Fruit fly (Drosophila melanogaster) whole organism, embryonic: Measurements from ENCODE around the gene HSPBAP1.

ENCODE experiments used
- Antp ChIP-seq: fragments of 200-800 bp; sonication (Bioruptor generic); optimal IDR thresholded peaks from 3 replicates; lab custom pipeline; 2016; ENCODE audit warnings: missing biosample characterization, missing genetic modification characterization
- BtbVII ChIP-seq: fragments of 200-800 bp; sonication (Bioruptor generic); optimal IDR thresholded peaks from 3 replicates; lab custom pipeline; 2017; ENCODE audit warnings: missing biosample characterization, mild to moderate bottlenecking, missing genetic modification characterization
- CG10147 ChIP-seq: fragments of 200-800 bp; sonication (Bioruptor generic); optimal IDR thresholded peaks from 2 replicates; lab custom pipeline; 2019; ENCODE audit warnings: missing biosample characterization, mild to moderate bottlenecking, missing genetic modification characterization, moderate library complexity
- CG10565 ChIP-seq: fragments of 200-800 bp; sonication (Bioruptor generic); optimal IDR thresholded peaks from 3 replicates; lab custom pipeline; 2016; ENCODE audit warnings: missing biosample characterization, mild to moderate bottlenecking, missing genetic modification characterization
- CG11398 ChIP-seq: fragments of 200-800 bp; sonication (Bioruptor generic); optimal IDR thresholded peaks from 2 replicates; lab custom pipeline; 2016; ENCODE audit warnings: missing biosample characterization, missing genetic modification characterization
- CG11695 ChIP-seq: fragments of 200-800 bp; sonication (Bioruptor generic); IDR thresholded peaks from 3 replicates; pipeline ENCODE4 v1.3.6; 2022; ENCODE audit warnings: missing biosample characterization, missing genetic modification characterization
- CG12071 ChIP-seq: fragments of 200-800 bp; sonication (Bioruptor generic); optimal IDR thresholded peaks from 3 replicates; lab custom pipeline; 2018; ENCODE audit warnings: missing biosample characterization, mild to moderate bottlenecking, missing genetic modification characterization
- CG13894 ChIP-seq: fragments of 200-800 bp; sonication (Bioruptor generic); optimal IDR thresholded peaks from 3 replicates; lab custom pipeline; 2018; ENCODE audit warnings: missing biosample characterization, mild to moderate bottlenecking, missing genetic modification characterization, moderate library complexity
- CG14050 ChIP-seq: fragments of 200-800 bp; sonication (Bioruptor generic); IDR thresholded peaks from 3 replicates; pipeline ENCODE4 v1.3.6; 2022; ENCODE audit warnings: missing biosample characterization, missing genetic modification characterization
- CG14441 ChIP-seq: fragments of 200-800 bp; sonication (Bioruptor generic); IDR thresholded peaks from 2 replicates; pipeline ENCODE4 v1.3.6; 2022; ENCODE audit warnings: missing biosample characterization, missing genetic modification characterization
- CG14710 ChIP-seq: fragments of 200-800 bp; sonication (Bioruptor generic); optimal IDR thresholded peaks from 3 replicates; lab custom pipeline; 2019; ENCODE audit warnings: missing biosample characterization, mild to moderate bottlenecking, missing genetic modification characterization, moderate library complexity
- CG14965 ChIP-seq: fragments of 200-800 bp; sonication (Bioruptor generic); optimal IDR thresholded peaks from 2 replicates; lab custom pipeline; 2016; ENCODE audit warnings: missing biosample characterization, missing genetic modification characterization, borderline replicate concordance
- CG16779 ChIP-seq: fragments of 200-800 bp; sonication (Bioruptor generic); IDR thresholded peaks from 2 replicates; pipeline ENCODE4 v1.3.6; 2022; ENCODE audit warnings: missing biosample characterization, missing genetic modification characterization
- CG17359 ChIP-seq: fragments of 200-800 bp; sonication (Bioruptor generic); optimal IDR thresholded peaks from 3 replicates; lab custom pipeline; 2018; ENCODE audit warnings: missing biosample characterization, mild to moderate bottlenecking, missing genetic modification characterization, moderate library complexity
- CG1792 ChIP-seq: fragments of 200-800 bp; sonication (Bioruptor generic); optimal IDR thresholded peaks from 2 replicates; lab custom pipeline; 2016; ENCODE audit warnings: missing biosample characterization, missing genetic modification characterization
- CG30403 ChIP-seq: fragments of 200-800 bp; sonication (Bioruptor generic); optimal IDR thresholded peaks from 3 replicates; lab custom pipeline; 2016; ENCODE audit warnings: missing biosample characterization, missing genetic modification characterization
- CG3847 ChIP-seq: fragments of 200-800 bp; sonication (Bioruptor generic); IDR thresholded peaks from 2 replicates; pipeline ENCODE4 v1.3.6; 2022; ENCODE audit warnings: missing biosample characterization, missing genetic modification characterization
- CG4424 ChIP-seq: fragments of 200-800 bp; sonication (Bioruptor generic); optimal IDR thresholded peaks from 3 replicates; lab custom pipeline; 2016; ENCODE audit warnings: missing biosample characterization, missing genetic modification characterization
- CG4617 ChIP-seq: fragments of 200-800 bp; sonication (Bioruptor generic); optimal IDR thresholded peaks from 3 replicates; lab custom pipeline; 2016; ENCODE audit warnings: missing biosample characterization, missing genetic modification characterization, borderline replicate concordance
- CG6175 ChIP-seq: fragments of 200-800 bp; sonication (Bioruptor generic); IDR thresholded peaks from 3 replicates; pipeline ENCODE4 v1.3.6; 2022; ENCODE audit warnings: missing biosample characterization, missing genetic modification characterization
- D19A ChIP-seq: fragments of 200-800 bp; optimal IDR thresholded peaks from 3 replicates; lab custom pipeline; 2019; ENCODE audit warnings: missing biosample characterization, mild to moderate bottlenecking, missing genetic modification characterization, moderate library complexity
- D19B ChIP-seq: fragments of 200-800 bp; sonication (Bioruptor generic); optimal IDR thresholded peaks from 2 replicates; lab custom pipeline; 2017; ENCODE audit warnings: missing biosample characterization, mild to moderate bottlenecking, missing genetic modification characterization
- Dref ChIP-seq: fragments of 200-800 bp; sonication (Bioruptor generic); IDR thresholded peaks from 2 replicates; pipeline ENCODE4 v1.3.6; 2022; ENCODE audit warnings: missing biosample characterization, missing genetic modification characterization
- HLHmδ ChIP-seq: fragments of 200-800 bp; sonication (Bioruptor generic); optimal IDR thresholded peaks from 2 replicates; lab custom pipeline; 2018; ENCODE audit warnings: missing biosample characterization, mild to moderate bottlenecking, missing genetic modification characterization, moderate library complexity
- Hr39 ChIP-seq: fragments of >200 bp; optimal IDR thresholded peaks from 2 replicates; lab custom pipeline; 2017
- Lim3 ChIP-seq: fragments of 200-800 bp; sonication (Bioruptor generic); IDR thresholded peaks from 2 replicates; pipeline ENCODE4 v1.3.6; 2022; ENCODE audit warnings: missing biosample characterization, missing genetic modification characterization
- NFAT ChIP-seq: fragments of 200-800 bp; sonication (Bioruptor generic); IDR thresholded peaks from 2 replicates; pipeline ENCODE4 v1.3.6; 2022; ENCODE audit warnings: missing biosample characterization, missing genetic modification characterization
- Opbp ChIP-seq: fragments of 200-800 bp; sonication (Bioruptor generic); IDR thresholded peaks from 3 replicates; pipeline ENCODE4 v1.3.6; 2022; ENCODE audit warnings: missing biosample characterization, missing genetic modification characterization; ENCODE audit not compliant: partially characterized antibody
- Trl ChIP-seq, 3 experiments: fragments of >200 bp in 2 of 3; fragments of 200-800 bp in 1 of 3; sonication (Bioruptor generic) in 1 of 3; optimal IDR thresholded peaks; 2 replicates in 1 of 3; 3 replicates in 2 of 3; lab custom pipeline; 2016 to 2017; ENCODE audit warnings: missing biosample characterization in 1 of 3, missing genetic modification characterization in 1 of 3
- br ChIP-seq: fragments of >200 bp; optimal IDR thresholded peaks from 2 replicates; lab custom pipeline; 2017
- caup ChIP-seq: fragments of 200-800 bp; sonication (Bioruptor generic); optimal IDR thresholded peaks from 3 replicates; lab custom pipeline; 2017; ENCODE audit warnings: missing biosample characterization, mild to moderate bottlenecking, missing genetic modification characterization, moderate library complexity; ENCODE audit not compliant: severe bottlenecking
- danr ChIP-seq: fragments of 200-800 bp; sonication (Bioruptor generic); IDR thresholded peaks from 2 replicates; pipeline ENCODE4 v1.3.6; 2022; ENCODE audit warnings: missing biosample characterization, missing genetic modification characterization
- dmrt11E ChIP-seq: fragments of 200-800 bp; sonication (Bioruptor generic); optimal IDR thresholded peaks from 3 replicates; lab custom pipeline; 2018; ENCODE audit warnings: missing biosample characterization, mild to moderate bottlenecking, missing genetic modification characterization, moderate library complexity
- ewg ChIP-seq: fragments of 200-800 bp; sonication (Bioruptor generic); optimal IDR thresholded peaks from 3 replicates; lab custom pipeline; 2017; ENCODE audit warnings: mild to moderate bottlenecking, missing biosample characterization, missing genetic modification reagents, missing genetic modification characterization
- fd96Cb ChIP-seq: fragments of 200-800 bp; sonication (Bioruptor generic); optimal IDR thresholded peaks from 2 replicates; lab custom pipeline; 2018; ENCODE audit warnings: missing biosample characterization, mild to moderate bottlenecking, missing genetic modification characterization, moderate library complexity
- gcm2 ChIP-seq: fragments of 200-800 bp; sonication (Bioruptor generic); optimal IDR thresholded peaks from 2 replicates; lab custom pipeline; 2016; ENCODE audit warnings: missing biosample characterization, missing genetic modification characterization
- gfzf ChIP-seq: fragments of 200-800 bp; sonication (Bioruptor generic); optimal IDR thresholded peaks from 2 replicates; lab custom pipeline; 2016; ENCODE audit warnings: missing biosample characterization, mild to moderate bottlenecking, missing genetic modification characterization, moderate library complexity
- grn ChIP-seq: fragments of 200-800 bp; sonication (Bioruptor generic); optimal IDR thresholded peaks from 3 replicates; lab custom pipeline; 2017; ENCODE audit warnings: missing biosample characterization, missing genetic modification characterization
- jing ChIP-seq: fragments of 200-800 bp; sonication (Bioruptor generic); optimal IDR thresholded peaks from 2 replicates; lab custom pipeline; 2018; ENCODE audit warnings: missing biosample characterization, mild to moderate bottlenecking, missing genetic modification characterization
- p53 ChIP-seq: fragments of 200-800 bp; sonication (Bioruptor generic); optimal IDR thresholded peaks from 2 replicates; lab custom pipeline; 2016; ENCODE audit warnings: missing biosample characterization, missing genetic modification characterization
- pan ChIP-seq, 4 experiments: fragments of >200 bp in 3 of 4; fragments of 200-800 bp in 1 of 4; sonication (Bioruptor generic) in 1 of 4; optimal IDR thresholded peaks in 3 of 4; IDR thresholded peaks in 1 of 4; 2 replicates each; pipeline versions ENCODE4 v1.3.6 to Lab custom; 2017 to 2022; ENCODE audit warnings: missing biosample characterization in 2 of 4, missing genetic modification characterization in 2 of 4, mixed read lengths in 1 of 4
- sd ChIP-seq: fragments of 200-800 bp; sonication (Bioruptor generic); optimal IDR thresholded peaks from 3 replicates; lab custom pipeline; 2018; ENCODE audit warnings: missing biosample characterization, mild to moderate bottlenecking, missing genetic modification characterization, moderate library complexity
- sens-2 ChIP-seq: fragments of 200-800 bp; sonication (Bioruptor generic); IDR thresholded peaks from 2 replicates; pipeline ENCODE4 v1.3.6; 2022; ENCODE audit warnings: missing biosample characterization, missing genetic modification characterization
- slbo ChIP-seq: fragments of 200-800 bp; sonication (Bioruptor generic); IDR thresholded peaks from 2 replicates; pipeline ENCODE4 v1.3.6; 2022; ENCODE audit warnings: missing biosample characterization, missing genetic modification characterization
- sna ChIP-seq: fragments of 200-800 bp; sonication (Bioruptor generic); IDR thresholded peaks from 2 replicates; pipeline ENCODE4 v1.3.6; 2022; ENCODE audit warnings: missing biosample characterization, missing genetic modification characterization; ENCODE audit not compliant: partially characterized antibody
- sr ChIP-seq: fragments of 200-800 bp; sonication (Bioruptor generic); IDR thresholded peaks from 3 replicates; pipeline ENCODE4 v1.3.6; 2022; ENCODE audit warnings: missing biosample characterization, missing genetic modification characterization
- tin ChIP-seq: fragments of 200-800 bp; sonication (Bioruptor generic); optimal IDR thresholded peaks from 3 replicates; lab custom pipeline; 2016; ENCODE audit warnings: missing biosample characterization, missing genetic modification characterization
- tll ChIP-seq, 2 experiments: fragments of 200-800 bp in 1 of 2; fragments of >200 bp in 1 of 2; sonication (Bioruptor generic) in 1 of 2; optimal IDR thresholded peaks; 2 replicates each; lab custom pipeline; 2017 to 2019; ENCODE audit warnings: missing biosample characterization in 2 of 2, missing genetic modification characterization in 2 of 2, mild to moderate bottlenecking in 1 of 2, moderate library complexity in 1 of 2
- trh ChIP-seq: fragments of 200-800 bp; sonication (Bioruptor generic); optimal IDR thresholded peaks from 2 replicates; lab custom pipeline; 2016; ENCODE audit warnings: missing biosample characterization, missing genetic modification characterization

The HSPBAP1 gene

DNA sequence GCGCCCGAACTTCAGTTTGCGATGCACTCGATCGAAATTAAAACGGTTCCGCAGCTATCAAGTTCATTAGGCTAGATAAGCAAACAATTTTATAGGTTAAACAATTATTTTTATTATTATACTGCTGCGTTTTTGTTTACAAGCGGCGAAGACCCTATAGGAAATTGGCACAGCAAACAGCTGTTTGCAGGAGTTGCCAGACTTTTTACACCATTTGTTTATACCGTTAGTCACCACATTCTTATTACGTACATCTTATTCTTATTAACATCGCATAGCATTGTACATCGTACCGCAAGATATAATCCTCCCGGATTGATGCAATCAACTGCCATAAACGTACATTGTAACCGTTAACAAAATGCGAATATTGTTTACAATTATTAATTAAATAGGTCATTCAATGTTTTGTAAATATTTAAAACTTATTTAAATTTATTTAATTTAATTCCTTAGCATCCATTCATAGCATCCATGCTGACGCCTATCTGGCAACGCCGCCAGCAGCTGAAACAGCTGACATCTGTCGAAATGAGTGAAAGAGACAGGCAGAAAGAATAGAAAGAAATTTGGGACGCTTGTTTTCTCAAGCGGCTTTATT lies 11.6 kb downstream of the HSPBAP1 start, which contains the start of the genes CROT and CG12877:
Gene CROT (minus strand): TSS at position 171 of the 601 bp plus-strand sequence.
Gene CG12877 (plus strand): TSS at position 520 of the 601 bp plus-strand sequence.
- TF ChIP-seq CG10565 (GFP tag; lab: Kevin White, UChicago) = no peak
- TF ChIP-seq CG12071 (GFP tag; lab: Kevin White, UChicago) = peak; percentile 16
- TF ChIP-seq CG14965 (GFP tag; lab: Kevin White, UChicago) = no peak
- TF ChIP-seq gcm2 (GFP tag; lab: Kevin White, UChicago) = no peak
- peak; percentile 63 for TF ChIP-seq D19A (tag; lab: Kevin White, UChicago)
- TF ChIP-seq CG14050 = peak; percentile 42; the same call in 1 of the 3 replicates
- TF ChIP-seq CG13894 = peak; percentile 36
- TF ChIP-seq jing (GFP tag; lab: Kevin White, UChicago) = peak; percentile 56
- TF ChIP-seq grn (GFP tag; lab: Kevin White, UChicago) = no peak
- TF ChIP-seq HLHmδ (GFP tag; lab: Kevin White, UChicago) = no peak
- TF ChIP-seq CG6175 = 0 out of 3 replicates have a peak, but pooled peaks have one; percentile 24
- TF ChIP-seq CG4424 (GFP tag; lab: Kevin White, UChicago) = peak; percentile 73
- TF ChIP-seq danr (GFP tag; lab: Robert Waterston, UW) = peak; percentile 75; the same call in 1 of the 2 replicates
- TF ChIP-seq sna (GFP tag; lab: Robert Waterston, UW) = no peak
- peak; percentile 91 for TF ChIP-seq CG30403 (GFP tag; lab: Kevin White, UChicago)
- TF ChIP-seq dmrt11E (tag; lab: Kevin White, UChicago) = peak; percentile 81
- TF ChIP-seq NFAT (GFP tag; lab: Robert Waterston, UW) = peak; percentile 43; the same call in 1 of the 2 replicates
- peak; percentile 66 for TF ChIP-seq CG4617
- TF ChIP-seq sens-2 (GFP tag; lab: Robert Waterston, UW) = 0 out of 2 replicates have a peak, but pooled peaks have one; percentile 27
- TF ChIP-seq CG11398 (GFP tag; lab: Kevin White, UChicago) = no peak
- no peak for TF ChIP-seq p53 (GFP tag; lab: Kevin White, UChicago)
- TF ChIP-seq gfzf (GFP tag; lab: Kevin White, UChicago) = no peak
- peak; percentile 35 for TF ChIP-seq Antp (GFP tag; lab: Kevin White, UChicago)
- peak; percentile 75 for TF ChIP-seq tin (GFP tag; lab: Kevin White, UChicago)
- TF ChIP-seq CG10147 (GFP tag; lab: Kevin White, UChicago) = peak; percentile 72
- TF ChIP-seq sr (GFP tag; lab: Robert Waterston, UW) = no peak
- TF ChIP-seq pan (optimal IDR thresholded peaks at IDR 0.05; lab: Kevin White, UChicago) = no peak
- TF ChIP-seq pan (GFP tag; optimal IDR thresholded peaks at IDR 0.05 in 1 of 2, IDR thresholded peaks at IDR 0.05 in 1 of 2) = peak in 1 of 2 experiments; percentile 63
- TF ChIP-seq Hr39 (lab: Kevin White, UChicago) = no peak
- no peak for TF ChIP-seq Opbp
- TF ChIP-seq br (lab: Kevin White, UChicago) = no peak
- TF ChIP-seq BtbVII (GFP tag; lab: Kevin White, UChicago) = peak; percentile 48
- TF ChIP-seq CG16779 = no peak
- TF ChIP-seq tll (GFP tag; optimal IDR thresholded peaks at IDR 0.05; lab: Kevin White, UChicago) = peak in 1 of 2 experiments; percentile 15
- peak; percentile 58 for TF ChIP-seq caup (GFP tag; lab: Kevin White, UChicago)
- TF ChIP-seq CG1792 (GFP tag; lab: Kevin White, UChicago) = no peak
- no peak for TF ChIP-seq Trl (optimal IDR thresholded peaks at IDR 0.05; lab: Kevin White, UChicago)
- peak; percentile 45 for TF ChIP-seq Trl (GFP tag; optimal IDR thresholded peaks at IDR 0.05; lab: Kevin White, UChicago)
- TF ChIP-seq slbo (GFP tag; lab: Robert Waterston, UW) = peak; percentile 89
- TF ChIP-seq ewg (GFP tag; lab: Kevin White, UChicago) = peak; percentile 69
- peak; percentile 86 for TF ChIP-seq CG3847 (GFP tag; lab: Robert Waterston, UW)
- peak; percentile 78 for TF ChIP-seq CG14441
- TF ChIP-seq CG14710 (tag; lab: Kevin White, UChicago) = peak; percentile 86
- TF ChIP-seq Dref (GFP tag; lab: Robert Waterston, UW) = peak; percentile 15; the same call in 1 of the 2 replicates
- TF ChIP-seq trh = peak; percentile 74
- TF ChIP-seq D19B = peak; percentile 46
- peak; percentile 64 for TF ChIP-seq CG17359 (tag; lab: Kevin White, UChicago)
- TF ChIP-seq CG11695 (GFP tag; lab: Robert Waterston, UW) = peak; percentile 58; the same call in 1 of the 3 replicates
- TF ChIP-seq sd (tag; lab: Kevin White, UChicago) = peak; percentile 81
- TF ChIP-seq fd96Cb = peak; percentile 75
- TF ChIP-seq Lim3 (GFP tag; lab: Robert Waterston, UW) = no peak
